Fruit fly (Drosophila melanogaster) S2 (cell line): ENCODE data around the gene CG3078.

Source experiments
- CG8478 ChIP-seq: fragments of >200 bp; optimal IDR thresholded peaks from 2 replicates; lab custom pipeline; 2018
- CTCF ChIP-seq, 2 experiments: fragments of >200 bp; optimal IDR thresholded peaks; 2 replicates each; lab custom pipeline; 2018

dm6 chrX:2255035-2255434 is 4.6 kb downstream of the CG3078 start:
- TF ChIP-seq CG8478 (lab: Kevin White, UChicago) (no peak), CTCF (optimal IDR thresholded peaks at IDR 0.05; lab: Kevin White, UChicago) (no peak)
